Fruit fly (Drosophila melanogaster): ENCODE results near the gene CG9988.

Gene CG9988

DNA sequence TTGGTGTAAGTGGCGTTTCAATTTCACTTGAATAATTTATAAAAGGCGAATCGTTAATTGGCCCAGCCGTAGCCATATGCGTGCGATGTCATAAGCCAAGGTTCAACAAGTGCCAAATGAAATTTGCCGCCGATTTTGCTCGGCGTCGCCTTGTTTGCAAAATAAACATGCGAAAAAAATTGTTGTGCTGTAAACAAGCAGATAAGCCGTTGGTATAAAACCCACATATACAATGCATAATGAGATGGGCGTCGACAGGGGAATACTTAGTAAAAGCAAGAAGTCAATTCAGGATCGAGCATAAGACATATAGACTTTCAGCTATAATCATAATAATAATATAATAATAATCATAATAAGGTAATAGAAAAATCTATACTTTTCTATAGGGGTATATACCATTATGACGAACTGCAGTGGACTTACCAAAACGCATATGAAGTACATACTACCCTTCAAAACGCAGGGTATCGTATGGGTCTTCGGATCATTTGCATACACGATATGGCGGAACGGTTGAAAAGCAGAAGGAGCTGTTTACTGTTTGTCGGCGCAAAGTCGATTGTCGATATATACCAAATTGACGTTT is 20.0 kb downstream of the CG9988 start:
- TF ChIP-seq fd59A (GFP tag; optimal IDR thresholded peaks at IDR 0.05) (no peak), Eip75B (GFP tag; optimal IDR thresholded peaks at IDR 0.05) (peak; percentile 8), Hr39 (GFP tag; optimal IDR thresholded peaks at IDR 0.05) (peak; percentile 26), vri (GFP tag; optimal IDR thresholded peaks at IDR 0.05) (peak; percentile 1), Met (GFP tag; optimal IDR thresholded peaks at IDR 0.05) (peak; percentile 22), eg (GFP tag; IDR thresholded peaks at IDR 0.05) (no peak), CG3919 (GFP tag; optimal IDR thresholded peaks at IDR 0.05) (no peak), svp (GFP tag) (peak; percentile 98), CG8119 (GFP tag; IDR thresholded peaks at IDR 0.05) (no peak), ss (GFP tag; optimal IDR thresholded peaks at IDR 0.05) (no peak), CG31627 (GFP tag; optimal IDR thresholded peaks at IDR 0.05) (peak; percentile 35), Smox (GFP tag; optimal IDR thresholded peaks at IDR 0.05) (peak; percentile 28), topi (GFP tag; optimal IDR thresholded peaks at IDR 0.05) (peak; percentile 19), CG6808 (GFP tag; optimal IDR thresholded peaks at IDR 0.05) (no peak), Eip78C (GFP tag) (peak; percentile 68), spab (GFP tag; optimal IDR thresholded peaks at IDR 0.05) (no peak)

DNA sequence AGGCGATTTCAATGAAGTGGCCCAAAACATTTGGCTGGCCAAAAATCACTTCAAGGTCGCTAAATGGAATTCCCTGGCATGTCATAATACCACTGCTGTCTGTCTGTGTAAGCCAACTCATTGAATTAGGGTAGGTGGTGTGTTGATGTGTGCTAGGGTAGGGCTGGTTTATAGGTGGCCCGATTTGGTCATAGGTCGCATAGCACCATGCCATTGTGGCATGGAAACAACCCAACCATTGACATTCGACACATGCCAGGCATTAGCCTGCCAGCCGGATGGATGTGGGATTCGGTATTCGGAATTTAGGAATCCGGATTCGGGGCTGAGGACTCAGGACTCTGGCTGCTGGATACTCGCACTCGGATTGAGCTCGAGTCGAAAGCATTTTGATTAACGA is 26.7 kb downstream of the CG9988 start:
- TF ChIP-seq svp (GFP tag): peak; percentile 21
- TF ChIP-seq dac (GFP tag; optimal IDR thresholded peaks at IDR 0.05): no peak

DNA sequence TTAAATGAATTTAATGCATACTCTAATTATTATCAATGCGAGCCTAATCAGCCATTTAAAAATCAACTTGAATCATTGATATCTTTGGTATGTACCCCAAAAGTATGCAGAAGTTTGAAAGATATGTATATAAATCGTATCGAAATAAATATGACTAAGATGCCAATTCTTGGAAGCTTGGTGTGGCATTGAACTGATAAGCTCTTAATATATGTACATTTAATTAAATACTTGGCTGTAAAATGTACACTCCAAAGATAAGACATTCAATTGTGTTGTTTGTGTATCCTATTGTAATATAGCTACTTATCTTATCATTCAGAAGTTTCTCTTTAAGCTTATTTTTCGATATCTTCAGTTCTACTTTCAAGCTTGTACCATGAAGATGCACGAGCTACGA is 32.6 kb downstream of the CG9988 start, which contains the start of gene CG33346:
CG33346 (plus strand) TSS at position 380 of the 400 bp plus-strand sequence.
- TF ChIP-seq dsx (GFP tag; optimal IDR thresholded peaks at IDR 0.05; ENCODE audit: poor library complexity, severe bottlenecking) (no peak), Eip78C (GFP tag) (peak; percentile 74), CG32006 (GFP tag; optimal IDR thresholded peaks at IDR 0.05) (no peak), Gug (GFP tag; IDR thresholded peaks at IDR 0.05) (no peak)

DNA sequence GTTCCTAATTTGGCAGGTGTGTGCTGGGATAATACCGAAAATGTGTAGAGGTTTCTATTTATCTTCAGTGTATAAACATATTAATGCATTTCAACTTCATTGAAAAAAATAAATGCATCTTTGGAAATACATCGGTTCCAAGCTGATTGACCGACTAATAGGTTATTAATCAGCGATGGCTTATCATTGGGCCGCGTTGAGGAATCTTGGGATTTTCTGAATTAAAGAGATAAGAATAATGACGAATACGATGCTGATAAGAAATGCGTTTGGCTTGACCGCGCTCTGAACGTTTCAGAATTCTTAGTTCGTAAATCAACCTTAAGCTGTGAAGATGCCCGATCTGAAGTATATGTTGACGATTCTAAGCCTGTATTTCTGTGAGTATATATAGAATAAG is 34.2 kb downstream of the CG9988 start, which contains the start of gene Sid:
Sid (plus strand) TSS at position 301 of the 400 bp plus-strand sequence.
- TF ChIP-seq CG6163 (GFP tag; IDR thresholded peaks at IDR 0.05) (no peak), svp (GFP tag) (peak; percentile 84)

DNA sequence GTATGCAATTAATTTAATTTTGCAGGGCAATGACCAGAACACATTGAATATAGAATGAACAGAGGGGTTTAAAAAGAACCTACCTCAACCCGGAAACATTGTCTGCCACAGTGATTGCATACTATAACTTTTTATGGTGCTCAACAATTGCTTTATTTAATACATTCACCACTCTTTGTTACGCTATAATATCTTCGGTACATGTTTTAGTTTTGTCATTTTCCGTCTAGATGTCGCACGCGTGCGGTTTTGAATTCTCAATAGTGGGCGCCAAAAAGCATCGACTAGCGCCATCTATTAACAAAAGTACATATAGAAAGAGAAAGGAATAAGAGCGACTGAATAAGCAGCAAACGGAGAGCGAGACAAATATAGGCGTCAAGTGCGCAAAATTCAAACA is 35.9 kb downstream of the CG9988 start:
- no peak for TF ChIP-seq CG34406 (GFP tag; optimal IDR thresholded peaks at IDR 0.05)
- peak; percentile 85 for TF ChIP-seq Hr39 (GFP tag; optimal IDR thresholded peaks at IDR 0.05)
- TF ChIP-seq Met (GFP tag; optimal IDR thresholded peaks at IDR 0.05): peak; percentile 64
- TF ChIP-seq spab (GFP tag; optimal IDR thresholded peaks at IDR 0.05): no peak
- TF ChIP-seq lz (GFP tag; optimal IDR thresholded peaks at IDR 0.05): peak; percentile 82
- peak; percentile 35 for TF ChIP-seq Ets96B (tag; optimal IDR thresholded peaks at IDR 0.05)
- TF ChIP-seq dac (GFP tag; optimal IDR thresholded peaks at IDR 0.05): peak; percentile 72
- peak; percentile 54 for TF ChIP-seq CG3032 (tag; optimal IDR thresholded peaks at IDR 0.05)
- TF ChIP-seq cyc (GFP tag; optimal IDR thresholded peaks at IDR 0.05): peak; percentile 87
- no peak for TF ChIP-seq CG11294 (GFP tag; IDR thresholded peaks at IDR 0.05)
- TF ChIP-seq Eip78C (GFP tag): peak; percentile 89
- no peak for TF ChIP-seq Lpt (GFP tag; optimal IDR thresholded peaks at IDR 0.05)
- TF ChIP-seq eg (GFP tag; IDR thresholded peaks at IDR 0.05): peak; percentile 67
- peak; percentile 67 for TF ChIP-seq net (GFP tag; optimal IDR thresholded peaks at IDR 0.05)
- TF ChIP-seq CG10669 (GFP tag; optimal IDR thresholded peaks at IDR 0.05): peak; percentile 64
- TF ChIP-seq Hr4 (GFP tag; optimal IDR thresholded peaks at IDR 0.05): peak; percentile 62
- TF ChIP-seq salr (GFP tag; optimal IDR thresholded peaks at IDR 0.05): peak in 1 of 2 experiments; percentile 78
- no peak for TF ChIP-seq fd59A (GFP tag; optimal IDR thresholded peaks at IDR 0.05)
- TF ChIP-seq acj6 (GFP tag; optimal IDR thresholded peaks at IDR 0.05): peak; percentile 61
- peak; percentile 18 for TF ChIP-seq CG10631 (GFP tag; optimal IDR thresholded peaks at IDR 0.05)
- no peak for TF ChIP-seq fd85E (GFP tag; optimal IDR thresholded peaks at IDR 0.05)
- TF ChIP-seq Eip93F (GFP tag; optimal IDR thresholded peaks at IDR 0.05): no peak
- TF ChIP-seq CG11902 (GFP tag; optimal IDR thresholded peaks at IDR 0.05): peak; percentile 61
- no peak for TF ChIP-seq CG8632 (GFP tag; optimal IDR thresholded peaks at IDR 0.05)
- peak; percentile 65 for TF ChIP-seq dsx (GFP tag; optimal IDR thresholded peaks at IDR 0.05; ENCODE audit: poor library complexity, severe bottlenecking)
- TF ChIP-seq topi (GFP tag; optimal IDR thresholded peaks at IDR 0.05): peak; percentile 47
- TF ChIP-seq ss (GFP tag; optimal IDR thresholded peaks at IDR 0.05): peak in 1 of 2 experiments; percentile 5
- TF ChIP-seq CG31627 (GFP tag; optimal IDR thresholded peaks at IDR 0.05): peak; percentile 88
- peak; percentile 19; the same call in 1 of the 3 replicates for TF ChIP-seq CG8119 (GFP tag; IDR thresholded peaks at IDR 0.05)
- TF ChIP-seq CG8319 (GFP tag; optimal IDR thresholded peaks at IDR 0.05): peak; percentile 26
- no peak for TF ChIP-seq CG6854 (GFP tag; optimal IDR thresholded peaks at IDR 0.05)
- peak; percentile 31 for TF ChIP-seq CG4318 (GFP tag; optimal IDR thresholded peaks at IDR 0.05)
